Fruit fly (Drosophila melanogaster) whole organism, embryonic: Measurements from ENCODE around the gene yellow-e2.

ENCODE experiments used
- Blimp-1 ChIP-seq: fragments of 200-800 bp; sonication (Bioruptor generic); optimal IDR thresholded peaks from 3 replicates; lab custom pipeline; 2018; ENCODE audit warnings: missing biosample characterization, missing genetic modification characterization, mild to moderate bottlenecking, moderate library complexity, missing genetic modification reagents
- CG10267 ChIP-seq: fragments of 200-800 bp; sonication (Bioruptor generic); optimal IDR thresholded peaks from 2 replicates; lab custom pipeline; 2018; ENCODE audit warnings: missing biosample characterization, mild to moderate bottlenecking, missing genetic modification characterization, moderate library complexity
- CG13894 ChIP-seq: fragments of 200-800 bp; sonication (Bioruptor generic); optimal IDR thresholded peaks from 3 replicates; lab custom pipeline; 2018; ENCODE audit warnings: missing biosample characterization, mild to moderate bottlenecking, missing genetic modification characterization, moderate library complexity
- CG1529 ChIP-seq: fragments of 200-800 bp; sonication (Bioruptor generic); optimal IDR thresholded peaks from 3 replicates; lab custom pipeline; 2018; ENCODE audit warnings: missing biosample characterization, missing genetic modification characterization
- CG1647 ChIP-seq: fragments of 200-800 bp; sonication (Bioruptor generic); optimal IDR thresholded peaks from 3 replicates; lab custom pipeline; 2016; ENCODE audit warnings: missing biosample characterization, missing genetic modification characterization
- CG17186 ChIP-seq: fragments of 200-800 bp; sonication (Bioruptor generic); optimal IDR thresholded peaks from 3 replicates; lab custom pipeline; 2017; ENCODE audit warnings: missing biosample characterization, missing genetic modification reagents, missing genetic modification characterization
- CG17385 ChIP-seq: fragments of 200-800 bp; sonication (Bioruptor generic); optimal IDR thresholded peaks from 3 replicates; lab custom pipeline; 2018; ENCODE audit warnings: missing biosample characterization, mild to moderate bottlenecking, missing genetic modification characterization
- CG2889 ChIP-seq: fragments of 200-800 bp; sonication (Bioruptor generic); IDR thresholded peaks from 3 replicates; pipeline ENCODE4 v1.3.6; 2022; ENCODE audit warnings: missing biosample characterization, missing genetic modification characterization
- CG31365 ChIP-seq: fragments of 200-800 bp; sonication (Bioruptor generic); optimal IDR thresholded peaks from 2 replicates; lab custom pipeline; 2018; ENCODE audit warnings: missing biosample characterization, mild to moderate bottlenecking, missing genetic modification characterization
- CG32767 ChIP-seq: fragments of 200-800 bp; sonication (Bioruptor generic); IDR thresholded peaks from 2 replicates; pipeline ENCODE4 v1.3.6; 2022; ENCODE audit warnings: missing biosample characterization, missing genetic modification characterization
- CG32772 ChIP-seq: fragments of 200-800 bp; sonication (Bioruptor generic); IDR thresholded peaks from 2 replicates; pipeline ENCODE4 v1.3.6; 2022; ENCODE audit warnings: missing biosample characterization, missing genetic modification characterization
- CG34224 ChIP-seq: fragments of 200-800 bp; sonication (Bioruptor generic); IDR thresholded peaks from 3 replicates; pipeline ENCODE4 v1.3.6; 2022; ENCODE audit warnings: missing biosample characterization, missing genetic modification characterization; ENCODE audit not compliant: partially characterized antibody
- CG3838 ChIP-seq: fragments of 200-800 bp; sonication (Bioruptor generic); optimal IDR thresholded peaks from 3 replicates; lab custom pipeline; 2016; ENCODE audit warnings: missing biosample characterization, missing genetic modification characterization
- CG5953 ChIP-seq: fragments of 200-800 bp; sonication (Bioruptor generic); IDR thresholded peaks from 2 replicates; pipeline ENCODE4 v1.3.6; 2022; ENCODE audit warnings: missing biosample characterization, missing genetic modification characterization
- CG6272 ChIP-seq: fragments of 200-800 bp; sonication (Bioruptor generic); IDR thresholded peaks from 2 replicates; pipeline ENCODE4 v1.3.6; 2022; ENCODE audit warnings: missing biosample characterization, missing genetic modification characterization
- CG6654 ChIP-seq: fragments of 200-800 bp; sonication (Bioruptor generic); optimal IDR thresholded peaks from 2 replicates; lab custom pipeline; 2017; ENCODE audit warnings: missing biosample characterization, mild to moderate bottlenecking, missing genetic modification characterization
- CoRest ChIP-seq: fragments of 200-800 bp; sonication (Bioruptor generic); optimal IDR thresholded peaks from 3 replicates; lab custom pipeline; 2018; ENCODE audit warnings: missing biosample characterization, mild to moderate bottlenecking, missing genetic modification characterization, moderate library complexity
- D ChIP-seq, 2 experiments: fragments of 200-800 bp in 1 of 2; fragments of >200 bp in 1 of 2; sonication (Bioruptor generic) in 1 of 2; optimal IDR thresholded peaks; 2 replicates in 1 of 2; 3 replicates in 1 of 2; lab custom pipeline; 2017; ENCODE audit warnings: mild to moderate bottlenecking in 1 of 2, missing biosample characterization in 1 of 2, missing genetic modification characterization in 1 of 2, missing genetic modification reagents in 1 of 2
- Dip3 ChIP-seq: fragments of 200-800 bp; sonication (Bioruptor generic); optimal IDR thresholded peaks from 3 replicates; lab custom pipeline; 2016; ENCODE audit warnings: missing biosample characterization, missing genetic modification characterization
- Doc3 ChIP-seq: fragments of 200-800 bp; sonication (Bioruptor generic); IDR thresholded peaks from 3 replicates; pipeline ENCODE4 v1.3.6; 2022; ENCODE audit warnings: missing biosample characterization, missing genetic modification characterization; ENCODE audit not compliant: partially characterized antibody
- Elba2 ChIP-seq: fragments of 200-800 bp; sonication (Bioruptor generic); optimal IDR thresholded peaks from 3 replicates; lab custom pipeline; 2016; ENCODE audit warnings: missing biosample characterization, missing genetic modification characterization
- Fer1 ChIP-seq: fragments of 200-800 bp; sonication (Bioruptor generic); optimal IDR thresholded peaks from 2 replicates; lab custom pipeline; 2017; ENCODE audit warnings: missing biosample characterization, mild to moderate bottlenecking, missing genetic modification characterization
- H2.0 ChIP-seq: fragments of 200-800 bp; sonication (Bioruptor generic); IDR thresholded peaks from 2 replicates; pipeline ENCODE4 v1.3.6; 2022; ENCODE audit warnings: missing biosample characterization, missing genetic modification characterization
- HmgD ChIP-seq: fragments of 200-800 bp; sonication (Bioruptor generic); optimal IDR thresholded peaks from 3 replicates; lab custom pipeline; 2016; ENCODE audit warnings: missing biosample characterization, missing genetic modification characterization
- Side ChIP-seq: fragments of 200-800 bp; sonication (Bioruptor generic); optimal IDR thresholded peaks from 2 replicates; lab custom pipeline; 2016; ENCODE audit warnings: missing biosample characterization, missing genetic modification characterization
- Sox102F ChIP-seq: fragments of 200-800 bp; sonication (Bioruptor generic); optimal IDR thresholded peaks from 2 replicates; lab custom pipeline; 2018; ENCODE audit warnings: missing biosample characterization, mild to moderate bottlenecking, missing genetic modification characterization, moderate library complexity
- Usf ChIP-seq: fragments of 200-800 bp; sonication (Bioruptor generic); optimal IDR thresholded peaks from 2 replicates; lab custom pipeline; 2017; ENCODE audit warnings: missing genotype, missing biosample characterization, missing genetic modification characterization
- ab ChIP-seq: fragments of 200-800 bp; sonication (Bioruptor generic); optimal IDR thresholded peaks from 2 replicates; lab custom pipeline; 2016; ENCODE audit warnings: missing biosample characterization, missing genetic modification characterization
- ac ChIP-seq: fragments of 200-800 bp; sonication (Bioruptor generic); optimal IDR thresholded peaks from 3 replicates; lab custom pipeline; 2017; ENCODE audit warnings: missing biosample characterization, mild to moderate bottlenecking, missing genetic modification characterization
- croc ChIP-seq: fragments of 200-800 bp; sonication (Bioruptor generic); conservative IDR thresholded peaks from 3 replicates; pipeline ENCODE4 v1.3.6; 2022; ENCODE audit warnings: missing biosample characterization, missing genetic modification characterization
- da ChIP-seq: fragments of 200-800 bp; sonication (Bioruptor generic); optimal IDR thresholded peaks from 2 replicates; lab custom pipeline; 2016; ENCODE audit warnings: missing biosample characterization, missing genetic modification characterization
- dati ChIP-seq: fragments of 200-800 bp; sonication (Bioruptor generic); IDR thresholded peaks from 2 replicates; pipeline ENCODE4 v1.3.6; 2022; ENCODE audit warnings: missing biosample characterization, missing genetic modification characterization
- dm ChIP-seq: fragments of 200-800 bp; sonication (Bioruptor generic); optimal IDR thresholded peaks from 3 replicates; lab custom pipeline; 2016; ENCODE audit warnings: missing biosample characterization, missing genetic modification characterization
- dmrt11E ChIP-seq: fragments of 200-800 bp; sonication (Bioruptor generic); optimal IDR thresholded peaks from 3 replicates; lab custom pipeline; 2018; ENCODE audit warnings: missing biosample characterization, mild to moderate bottlenecking, missing genetic modification characterization, moderate library complexity
- dmrt99B ChIP-seq: fragments of 200-800 bp; sonication (Bioruptor generic); optimal IDR thresholded peaks from 2 replicates; lab custom pipeline; 2018; ENCODE audit warnings: missing biosample characterization, mild to moderate bottlenecking, missing genetic modification characterization, moderate library complexity
- en ChIP-seq: fragments of 200-800 bp; sonication (Bioruptor generic); optimal IDR thresholded peaks from 2 replicates; lab custom pipeline; 2016; ENCODE audit warnings: missing biosample characterization, missing genetic modification characterization
- fd3F ChIP-seq: fragments of 200-800 bp; sonication (Bioruptor generic); optimal IDR thresholded peaks from 2 replicates; lab custom pipeline; 2018; ENCODE audit warnings: missing biosample characterization, mild to moderate bottlenecking, missing genetic modification characterization, moderate library complexity
- gro ChIP-seq: fragments of 200-800 bp; sonication (Bioruptor generic); optimal IDR thresholded peaks from 2 replicates; lab custom pipeline; 2016; ENCODE audit warnings: missing biosample characterization, missing genetic modification characterization
- hbn ChIP-seq: fragments of 200-800 bp; sonication (Bioruptor generic); IDR thresholded peaks from 2 replicates; pipeline ENCODE4 v1.3.6; 2022; ENCODE audit warnings: missing biosample characterization, missing genetic modification characterization; ENCODE audit not compliant: partially characterized antibody
- ind ChIP-seq: fragments of 200-800 bp; sonication (Bioruptor generic); optimal IDR thresholded peaks from 3 replicates; lab custom pipeline; 2016; ENCODE audit warnings: missing biosample characterization, missing genetic modification characterization
- kay ChIP-seq: fragments of 200-800 bp; sonication (Bioruptor generic); optimal IDR thresholded peaks from 2 replicates; lab custom pipeline; 2016; ENCODE audit warnings: missing biosample characterization, missing genetic modification characterization
- mam ChIP-seq: fragments of 200-800 bp; sonication (Bioruptor generic); optimal IDR thresholded peaks from 3 replicates; lab custom pipeline; 2016; ENCODE audit warnings: missing biosample characterization, missing genetic modification characterization
- otp ChIP-seq: fragments of 200-800 bp; sonication (Bioruptor generic); IDR thresholded peaks from 3 replicates; pipeline ENCODE4, ENCODE4 v1.3.6; 2022; ENCODE audit warnings: missing biosample characterization, missing genetic modification characterization
- prd ChIP-seq, 3 experiments: fragments of >200 bp in 2 of 3; fragments of 200-800 bp in 1 of 3; sonication (Bioruptor generic) in 1 of 3; optimal IDR thresholded peaks in 2 of 3; IDR thresholded peaks in 1 of 3; 2 replicates in 2 of 3; 3 replicates in 1 of 3; pipeline versions ENCODE4 v1.3.6 to Lab custom; 2017 to 2022; ENCODE audit warnings: missing biosample characterization in 1 of 3, missing genetic modification characterization in 1 of 3
- sima ChIP-seq: fragments of 200-800 bp; sonication (Bioruptor generic); optimal IDR thresholded peaks from 2 replicates; lab custom pipeline; 2016; ENCODE audit warnings: missing biosample characterization, missing genetic modification characterization
- so ChIP-seq: fragments of 200-800 bp; sonication (Bioruptor generic); IDR thresholded peaks from 3 replicates; pipeline ENCODE4 v1.3.6; 2022; ENCODE audit warnings: missing biosample characterization, missing genetic modification characterization
- ssp ChIP-seq: fragments of 200-800 bp; sonication (Bioruptor generic); IDR thresholded peaks from 2 replicates; pipeline ENCODE4 v1.3.6; 2022; ENCODE audit warnings: missing biosample characterization, missing genetic modification characterization
- tna ChIP-seq: fragments of 200-800 bp; sonication (Bioruptor generic); IDR thresholded peaks from 2 replicates; pipeline ENCODE4 v1.3.6; 2022; ENCODE audit warnings: missing biosample characterization, missing genetic modification characterization; ENCODE audit not compliant: partially characterized antibody
- wek ChIP-seq: fragments of 200-800 bp; sonication (Bioruptor generic); optimal IDR thresholded peaks from 3 replicates; lab custom pipeline; 2018; ENCODE audit warnings: missing biosample characterization, mild to moderate bottlenecking, missing genetic modification characterization, moderate library complexity
- zen ChIP-seq: fragments of 200-800 bp; sonication (Bioruptor generic); optimal IDR thresholded peaks from 3 replicates; lab custom pipeline; 2018; ENCODE audit warnings: missing biosample characterization, mild to moderate bottlenecking, missing genetic modification characterization, moderate library complexity

The yellow-e2 gene

DNA sequence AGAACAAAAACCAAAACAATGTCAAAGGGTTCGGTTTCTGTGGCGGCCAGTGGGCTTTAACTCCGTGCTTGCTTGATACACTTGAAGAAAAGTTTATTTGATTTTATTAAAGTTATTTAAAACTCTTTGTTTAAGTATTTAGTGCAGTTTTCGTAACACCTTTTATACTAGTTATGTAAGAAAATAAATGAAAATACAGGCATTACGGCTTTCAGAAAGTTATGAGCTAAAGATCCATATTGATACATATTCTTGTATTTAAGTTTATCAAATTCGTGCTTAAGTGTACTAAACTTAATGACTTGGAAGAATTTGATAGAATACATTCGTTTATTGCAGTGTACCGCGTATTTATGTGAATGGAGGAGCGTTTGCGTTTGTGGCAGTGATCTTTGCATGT is 39.7 kb upstream of the yellow-e2 start (continued):
- TF ChIP-seq Usf (GFP tag; lab: Kevin White, UChicago) (peak; percentile 17), CoRest (tag; lab: Kevin White, UChicago) (peak; percentile 78), sima (GFP tag; lab: Kevin White, UChicago) (peak; percentile 3), CG13894 (tag; lab: Kevin White, UChicago) (no peak), da (GFP tag; lab: Kevin White, UChicago) (no peak), dm (GFP tag; lab: Kevin White, UChicago) (no peak), kay (GFP tag; lab: Kevin White, UChicago) (no peak), CG3838 (GFP tag; lab: Kevin White, UChicago) (no peak), dmrt99B (tag; lab: Kevin White, UChicago) (peak; percentile 63), CG1529 (GFP tag; lab: Kevin White, UChicago) (no peak), Doc3 (GFP tag; lab: Robert Waterston, UW) (no peak), en (GFP tag; lab: Kevin White, UChicago) (no peak), CG32772 (GFP tag; lab: Robert Waterston, UW) (0 out of 2 replicates have a peak, but pooled peaks have one; percentile 9), dmrt11E (peak; percentile 60), Blimp-1 (GFP tag; lab: Kevin White, UChicago) (peak; percentile 60), Side (GFP tag; lab: Kevin White, UChicago) (no peak), tna (GFP tag; lab: Robert Waterston, UW) (no peak), Sox102F (peak; percentile 58), CG10267 (peak; percentile 41), CG17186 (GFP tag; lab: Kevin White, UChicago) (no peak), CG5953 (GFP tag; lab: Robert Waterston, UW) (no peak), otp (GFP tag; lab: Robert Waterston, UW) (no peak), gro (GFP tag; lab: Kevin White, UChicago) (no peak), fd3F (GFP tag; lab: Kevin White, UChicago) (peak; percentile 52), HmgD (GFP tag; lab: Kevin White, UChicago) (no peak), H2.0 (GFP tag; lab: Robert Waterston, UW) (no peak), ac (no peak), D (optimal IDR thresholded peaks at IDR 0.05; lab: Kevin White, UChicago) (no peak), D (GFP tag; optimal IDR thresholded peaks at IDR 0.05; lab: Kevin White, UChicago) (peak; percentile 13), CG1647 (no peak), hbn (no peak), prd (optimal IDR thresholded peaks at IDR 0.05; lab: Kevin White, UChicago) (no peak), prd (GFP tag; IDR thresholded peaks at IDR 0.05; lab: Robert Waterston, UW) (peak; percentile 29; the same call in 1 of the 3 replicates), Fer1 (GFP tag; lab: Kevin White, UChicago) (peak; percentile 29), ab (GFP tag; lab: Kevin White, UChicago) (no peak), CG6654 (no peak), Elba2 (no peak), ind (GFP tag; lab: Kevin White, UChicago) (peak; percentile 22), CG32767 (GFP tag; lab: Robert Waterston, UW) (no peak), so (GFP tag; lab: Robert Waterston, UW) (no peak), CG31365 (no peak), mam (GFP tag; lab: Kevin White, UChicago) (peak; percentile 37), CG6272 (GFP tag; lab: Robert Waterston, UW) (0 out of 2 replicates have a peak, but pooled peaks have one; percentile 11), wek (GFP tag; lab: Kevin White, UChicago) (no peak), CG2889 (GFP tag; lab: Robert Waterston, UW) (no peak), dati (GFP tag; lab: Robert Waterston, UW) (no peak), CG34224 (GFP tag; lab: Robert Waterston, UW) (no peak), ssp (no peak; the same call in 1 of the 2 replicates), croc (GFP tag; lab: Robert Waterston, UW) (no peak; the same call in 2 of the 3 replicates), Dip3 (GFP tag; lab: Kevin White, UChicago) (peak; percentile 25), CG17385 (GFP tag; lab: Kevin White, UChicago) (peak; percentile 34), zen (tag; lab: Kevin White, UChicago) (no peak)
